Fruit fly (Drosophila melanogaster) whole organism: Measurements from ENCODE around the gene CG15019.

ENCODE experiments used
- CG8478 ChIP-seq: fragments of >200 bp; optimal IDR thresholded peaks from 2 replicates; lab custom pipeline; 2018; ENCODE audit warnings: inconsistent platforms
- Dll ChIP-seq: fragments of >200 bp; optimal IDR thresholded peaks from 2 replicates; lab custom pipeline; 2017
- pan ChIP-seq: fragments of >200 bp; optimal IDR thresholded peaks from 2 replicates; lab custom pipeline; 2017
- usp ChIP-seq: fragments of >200 bp; optimal IDR thresholded peaks from 2 replicates; lab custom pipeline; 2017; ENCODE audit warnings: missing biosample characterization, missing genetic modification characterization, mixed read lengths

DNA sequence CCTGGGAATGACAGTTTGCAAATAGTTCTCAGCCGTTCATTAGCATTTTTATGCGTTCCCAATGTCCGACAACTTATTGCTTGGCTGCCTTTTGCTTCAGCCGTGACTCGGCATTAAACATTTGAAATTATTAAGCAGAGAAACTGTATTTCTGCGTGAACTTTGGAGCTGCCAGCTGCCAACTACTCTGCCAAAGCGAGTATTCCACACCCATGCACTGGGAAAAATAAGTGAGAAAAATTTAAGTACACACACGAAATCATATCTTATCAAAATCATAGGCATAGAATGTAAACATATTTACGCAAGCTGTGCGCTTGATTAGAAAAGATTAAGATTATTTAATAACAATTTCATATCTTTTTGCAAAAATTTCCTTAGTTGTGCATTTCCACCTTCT is 7.1 kb upstream of the CG15019 start:
- TF ChIP-seq Dll (lab: Kevin White, UChicago) (no peak), pan (no peak), usp (GFP tag; lab: Kevin White, UChicago) (no peak), CG8478 (no peak)
